Fruit fly (Drosophila melanogaster) whole organism: ENCODE data around the gene CG9512.

Experiments
- pan ChIP-seq: fragments of >200 bp; optimal IDR thresholded peaks from 2 replicates; lab custom pipeline; 2017
- psq ChIP-seq: fragments of >200 bp; optimal IDR thresholded peaks from 2 replicates; lab custom pipeline; 2017

DNA sequence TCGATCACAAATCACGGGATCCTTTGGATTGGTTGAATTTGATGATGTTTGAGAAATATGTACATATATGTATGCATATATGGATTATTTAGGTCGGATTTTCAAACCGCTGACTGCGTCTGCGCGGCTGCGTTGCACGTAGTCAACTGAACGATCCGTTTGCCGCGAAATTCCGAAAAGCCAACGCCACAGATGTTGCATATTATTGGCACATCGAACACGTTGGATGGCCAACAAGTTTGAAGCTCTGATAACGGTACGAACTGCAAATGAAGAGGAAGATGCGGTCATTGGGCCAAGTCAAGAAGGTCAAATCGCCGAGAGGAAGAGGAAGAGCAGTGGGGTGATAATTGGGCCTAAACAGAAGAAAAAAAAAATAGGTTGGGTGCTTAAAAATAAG lies 34.3 kb downstream of the CG9512 start, which contains the start of gene CG9518:
- no peak for TF ChIP-seq pan (lab: Kevin White, UChicago)
- TF ChIP-seq psq: no peak
